Fruit fly (Drosophila melanogaster) S2 (cell line): ENCODE data around the gene CG43924.

Experiments used
- CG8478 ChIP-seq: fragments of >200 bp; optimal IDR thresholded peaks from 2 replicates; lab custom pipeline; 2018
- CTCF ChIP-seq, 2 experiments: fragments of >200 bp; optimal IDR thresholded peaks; 2 replicates each; lab custom pipeline; 2018

DNA sequence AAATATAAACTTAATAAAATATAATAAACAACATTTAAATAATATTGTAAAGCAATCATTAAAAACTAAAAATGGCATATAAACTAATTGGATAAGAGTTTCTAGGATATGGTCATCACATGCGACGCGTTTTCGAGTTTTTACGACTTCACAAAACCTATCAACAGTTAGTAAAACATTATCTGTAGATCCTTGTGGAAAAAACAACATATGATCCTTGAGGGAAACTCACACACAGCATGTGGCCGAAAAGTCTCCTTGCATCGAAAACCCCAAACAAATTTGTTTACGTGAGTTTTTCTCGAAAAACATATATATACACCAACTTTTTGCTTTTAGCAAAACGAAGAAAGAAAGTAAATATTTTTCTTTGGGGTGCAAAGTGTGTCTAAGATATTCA, 30.0 kb upstream of the CG43924 start:
- TF ChIP-seq CG8478: no peak
- TF ChIP-seq CTCF (optimal IDR thresholded peaks at IDR 0.05; lab: Kevin White, UChicago): no peak
